Worm (Caenorhabditis elegans): ENCODE measurements around the gene rab-28.
"Not testable (repeated sequence)": the region's sequence is repeated elsewhere in the genome, so short reads cannot be mapped to it uniquely, and the experiment has no call there.

The rab-28 gene

DNA sequence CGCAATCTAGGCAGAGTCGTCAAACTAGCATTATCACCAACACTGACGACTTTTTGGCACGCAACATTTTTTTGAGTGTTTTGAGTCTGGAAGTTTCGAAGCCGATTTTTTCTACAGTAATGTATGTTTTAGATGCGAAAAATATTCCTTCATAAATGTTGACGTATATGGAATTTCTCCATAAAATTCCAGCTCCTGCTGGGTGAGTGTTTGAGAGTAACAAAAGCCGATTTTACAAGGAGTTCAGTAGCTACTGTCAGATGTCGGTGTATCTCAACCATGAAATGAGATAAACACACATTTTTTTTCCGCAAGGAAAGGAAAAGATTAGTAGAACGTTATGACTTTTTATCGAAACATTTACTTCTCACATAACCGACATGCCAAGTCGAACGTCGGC lies 29.0 kb downstream of the rab-28 start:
- TF ChIP-seq W03F9.2 (tag; optimal IDR thresholded peaks at IDR 0.05) = no peak
- no peak for TF ChIP-seq dao-5 (tag; optimal IDR thresholded peaks at IDR 0.05)
- TF ChIP-seq him-1 (tag; optimal IDR thresholded peaks at IDR 0.05) = no peak

DNA sequence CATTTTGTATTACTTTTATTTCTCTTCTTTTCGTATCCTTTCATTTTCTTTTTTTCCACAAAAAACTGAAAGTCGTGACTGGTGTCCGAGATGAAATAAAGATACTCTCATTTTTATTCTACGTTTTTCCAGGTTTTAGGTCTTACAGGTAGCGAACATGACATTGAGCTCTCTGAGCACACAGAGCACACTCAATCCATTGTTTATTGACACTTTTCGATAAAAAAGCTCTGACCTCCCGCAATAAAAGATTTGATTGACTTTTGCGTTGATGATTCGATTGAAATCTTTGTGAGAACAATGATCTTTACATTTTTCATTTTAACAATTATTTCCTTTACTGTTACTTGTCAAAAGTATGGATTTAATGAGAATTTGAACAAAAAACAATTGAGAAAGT lies 31.7 kb downstream of the rab-28 start, which contains the start of gene C46C2.6:
Gene C46C2.6, plus strand, starts transcription at position 301 of the 400 bp plus-strand sequence.
- no peak for TF ChIP-seq W03F9.2 (tag; optimal IDR thresholded peaks at IDR 0.05)
- no peak for TF ChIP-seq dao-5 (tag; optimal IDR thresholded peaks at IDR 0.05)
- TF ChIP-seq him-1 (tag; optimal IDR thresholded peaks at IDR 0.05) = no peak

DNA sequence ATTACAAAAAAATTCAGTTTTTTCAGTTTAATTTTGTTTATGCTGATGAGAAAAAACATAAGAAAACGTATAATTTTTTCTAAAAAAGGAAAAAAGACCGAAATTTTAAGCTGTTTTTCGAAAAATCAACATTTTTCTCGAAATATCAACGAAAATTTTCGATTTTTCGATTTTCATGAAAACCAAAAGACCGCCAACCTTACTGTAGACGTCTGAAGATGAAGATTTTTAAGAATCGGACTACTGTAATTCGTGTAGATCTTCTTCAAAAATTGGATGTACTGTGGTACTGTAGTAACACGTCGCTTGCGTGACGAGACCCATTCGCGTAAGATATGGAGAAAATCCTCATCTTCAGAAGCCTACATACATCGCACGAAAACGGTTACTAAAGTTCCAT lies 33.0 kb downstream of the rab-28 start:
- TF ChIP-seq W03F9.2 (tag; optimal IDR thresholded peaks at IDR 0.05) (no peak), dao-5 (tag; optimal IDR thresholded peaks at IDR 0.05) (no peak)

DNA sequence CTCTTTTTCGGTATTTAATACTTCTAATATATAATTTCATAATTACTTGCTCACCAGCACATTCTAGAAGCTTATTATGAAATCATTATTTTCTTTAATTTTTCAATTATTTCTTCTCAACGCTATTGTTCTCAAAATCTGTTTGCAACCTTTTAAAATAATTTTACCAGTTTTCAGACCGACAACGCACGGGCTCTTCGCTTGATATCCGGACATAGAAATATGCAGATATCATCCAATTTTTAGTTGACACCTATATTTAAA lies 43.9 kb downstream of the rab-28 start, which contains the start of gene wnk-1:
Gene wnk-1, plus strand, starts transcription at position 165 of the 264 bp plus-strand sequence.
- no peak for TF ChIP-seq W03F9.2 (tag; optimal IDR thresholded peaks at IDR 0.05)
- no peak for TF ChIP-seq dao-5 (tag; optimal IDR thresholded peaks at IDR 0.05)
- TF ChIP-seq him-1 (tag; optimal IDR thresholded peaks at IDR 0.05) = no peak

DNA sequence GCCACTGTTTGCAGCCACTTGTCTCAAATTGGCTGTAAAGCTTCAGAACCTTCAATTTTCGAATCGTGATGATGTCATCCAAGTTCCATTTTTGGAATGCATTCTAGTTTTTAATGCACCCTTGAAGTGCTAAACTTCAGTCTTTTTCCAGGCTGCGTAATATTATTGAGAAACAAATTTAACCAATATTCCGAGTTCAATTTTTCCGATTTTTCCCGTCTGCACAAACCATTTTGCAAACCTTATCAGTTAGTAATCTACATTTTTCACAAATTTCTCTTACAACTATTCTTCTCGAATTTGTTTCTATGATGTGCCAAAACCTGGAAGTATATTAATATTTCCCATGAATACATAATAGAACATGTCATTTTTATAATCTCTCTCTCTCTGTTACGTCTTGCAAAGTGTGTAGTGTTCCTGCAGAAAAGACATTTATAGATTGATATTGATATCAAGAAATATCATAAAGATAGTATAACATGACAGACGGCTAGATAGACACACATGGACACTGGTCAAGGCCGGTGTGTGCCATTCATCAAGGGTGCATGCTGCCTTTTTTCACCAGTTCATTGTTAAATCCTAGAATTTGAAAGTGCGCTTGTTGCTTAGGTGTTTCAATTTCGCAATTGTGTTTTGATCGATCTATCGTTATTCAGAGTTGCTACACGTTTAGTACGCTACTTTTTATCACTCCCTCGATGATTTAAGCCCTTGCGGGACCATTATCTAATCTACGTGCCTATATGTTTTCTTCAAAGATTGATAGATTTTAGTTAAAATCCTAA lies 44.5 kb downstream of the rab-28 start:
- TF ChIP-seq him-1 (tag; optimal IDR thresholded peaks at IDR 0.05) = no peak
- TF ChIP-seq dao-5 (tag; optimal IDR thresholded peaks at IDR 0.05) = no peak
- no peak for TF ChIP-seq W03F9.2 (tag; optimal IDR thresholded peaks at IDR 0.05)

DNA sequence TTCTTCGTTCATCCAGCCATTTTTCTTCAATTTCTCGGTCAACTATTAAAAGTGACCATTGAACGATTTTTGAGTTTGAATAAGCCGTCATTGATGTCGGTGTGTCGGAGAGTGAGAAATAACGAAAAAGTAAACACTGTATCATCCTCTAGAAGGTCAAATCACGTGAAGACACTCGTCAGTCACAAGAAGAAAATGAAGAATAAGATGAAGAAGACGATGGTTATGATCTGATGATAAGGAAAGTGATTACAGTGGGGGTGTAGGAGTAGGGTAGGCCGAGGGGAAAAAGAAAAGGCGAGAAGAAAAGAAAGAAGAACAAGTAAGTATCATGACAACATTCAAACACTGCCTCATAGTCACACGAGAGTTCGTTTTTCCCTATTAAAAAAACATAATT lies 45.7 kb downstream of the rab-28 start:
- TF ChIP-seq W03F9.2 (tag; optimal IDR thresholded peaks at IDR 0.05) (peak; percentile 11), dao-5 (tag; optimal IDR thresholded peaks at IDR 0.05) (no peak)

DNA sequence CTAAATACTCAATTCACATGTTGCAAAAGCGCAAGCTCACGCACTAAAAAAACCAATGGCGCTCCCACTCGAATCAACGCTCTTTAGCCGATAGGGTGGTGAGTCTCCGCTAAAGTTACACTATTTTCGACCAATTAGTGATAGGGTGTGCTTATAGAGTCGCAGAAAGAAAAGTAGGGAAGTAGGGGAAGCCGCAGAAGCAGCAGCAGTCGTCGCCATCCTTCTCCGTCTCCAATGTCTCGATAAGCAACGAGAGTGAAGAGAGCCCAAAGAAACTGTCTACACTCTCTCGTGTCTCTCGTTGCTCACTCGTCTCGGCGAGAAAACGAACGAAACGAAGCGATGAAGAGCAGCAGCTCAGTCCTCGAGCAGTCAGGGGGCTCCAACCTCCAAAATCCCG lies 47.1 kb downstream of the rab-28 start:
- TF ChIP-seq him-1 (tag; optimal IDR thresholded peaks at IDR 0.05) = peak; percentile 48
- peak; percentile 16 for TF ChIP-seq W03F9.2 (tag; optimal IDR thresholded peaks at IDR 0.05)
- TF ChIP-seq dao-5 (tag; optimal IDR thresholded peaks at IDR 0.05) = no peak

DNA sequence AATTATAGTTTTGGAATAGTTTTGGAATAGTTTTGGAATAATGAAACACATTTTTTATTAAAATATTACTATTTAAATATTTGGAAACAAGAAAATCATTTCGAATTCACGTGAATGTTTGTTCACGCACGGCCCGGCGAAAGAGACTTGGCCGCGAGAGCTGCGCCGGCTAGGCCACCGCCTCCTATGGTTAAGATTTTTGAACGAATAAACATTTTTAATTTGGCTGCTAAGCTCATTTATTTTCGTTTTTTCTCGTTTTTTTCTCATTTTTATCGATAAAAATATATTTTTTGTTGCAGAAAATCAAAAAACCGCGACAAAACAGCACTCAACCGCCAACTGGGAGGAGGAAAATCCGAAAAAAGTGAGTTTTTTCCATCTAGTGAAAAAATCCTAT lies 49.3 kb downstream of the rab-28 start, which contains the start of gene C46C2.7:
Gene C46C2.7, plus strand, starts transcription at position 301 of the 400 bp plus-strand sequence.
- not testable (repeated sequence) for TF ChIP-seq dao-5, W03F9.2, him-1 (tag; optimal IDR thresholded peaks at IDR 0.05)

DNA sequence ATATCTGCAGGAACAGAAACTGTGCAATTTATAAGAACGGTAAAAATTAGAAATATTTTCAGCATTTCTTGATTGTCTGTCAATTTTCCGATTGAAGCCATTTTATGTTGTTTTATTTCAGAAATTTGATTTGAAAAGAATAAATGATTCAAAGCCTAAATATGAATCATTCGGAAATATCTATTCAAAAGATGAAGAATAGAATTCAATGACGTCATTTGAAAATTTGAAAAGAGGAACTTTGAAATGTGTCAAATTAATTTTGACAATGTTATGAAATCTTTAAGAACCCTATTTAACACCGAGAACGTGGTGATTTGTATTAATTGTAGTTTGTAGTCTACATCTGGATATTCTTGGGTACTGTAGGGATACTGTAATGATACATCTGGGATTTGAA lies 51.3 kb downstream of the rab-28 start, which contains the start of gene C46C2.5:
Gene C46C2.5, minus strand, starts transcription at position 101 of the 400 bp plus-strand sequence.
- no peak for TF ChIP-seq W03F9.2 (tag; optimal IDR thresholded peaks at IDR 0.05)

Measured in whole organism, L4/young adult.